Fruit fly (Drosophila melanogaster): ENCODE results near the gene CG11756.

CG11756 gene

dm6 chrX:11390625-11391363 is 42.9 kb downstream of the CG11756 start:
- TF ChIP-seq ato (GFP tag; IDR thresholded peaks at IDR 0.05; ENCODE audit: partially characterized antibody): no peak
- TF ChIP-seq Oli (tag; optimal IDR thresholded peaks at IDR 0.05): peak; percentile 81
- TF ChIP-seq CG7556 (GFP tag; optimal IDR thresholded peaks at IDR 0.05): peak; percentile 74
- peak; percentile 51 for TF ChIP-seq CG17385 (GFP tag; optimal IDR thresholded peaks at IDR 0.05)
- TF ChIP-seq ssp (GFP tag; IDR thresholded peaks at IDR 0.05): peak; percentile 70
- no peak for TF ChIP-seq pros (GFP tag; optimal IDR thresholded peaks at IDR 0.05)
- TF ChIP-seq CG14965 (GFP tag; optimal IDR thresholded peaks at IDR 0.05; ENCODE audit: borderline replicate concordance): peak; percentile 2
- TF ChIP-seq ind (GFP tag; optimal IDR thresholded peaks at IDR 0.05): peak; percentile 87
- TF ChIP-seq CG12155 (GFP tag; optimal IDR thresholded peaks at IDR 0.05): peak; percentile 74
- TF ChIP-seq stc (GFP tag; IDR thresholded peaks at IDR 0.05): peak; percentile 82
- no peak for TF ChIP-seq br (optimal IDR thresholded peaks at IDR 0.05)
- TF ChIP-seq CG12299 (tag; optimal IDR thresholded peaks at IDR 0.05): no peak
- peak; percentile 42 for TF ChIP-seq disco-r (GFP tag; optimal IDR thresholded peaks at IDR 0.05)
- TF ChIP-seq CG8765 (GFP tag; IDR thresholded peaks at IDR 0.05): peak; percentile 67
- TF ChIP-seq CG2678 (tag; optimal IDR thresholded peaks at IDR 0.05): peak; percentile 87
- peak; percentile 63 for TF ChIP-seq Oaz (GFP tag; IDR thresholded peaks at IDR 0.05)
- peak; percentile 55 for TF ChIP-seq dmrt11E (tag; optimal IDR thresholded peaks at IDR 0.05)
- no peak for TF ChIP-seq Dfd (GFP tag; optimal IDR thresholded peaks at IDR 0.05)
- peak; percentile 58 for TF ChIP-seq CG8089 (GFP tag; optimal IDR thresholded peaks at IDR 0.05)
- TF ChIP-seq mirr (GFP tag; optimal IDR thresholded peaks at IDR 0.05): peak; percentile 18
- no peak for TF ChIP-seq Neu2 (GFP tag; optimal IDR thresholded peaks at IDR 0.05; ENCODE audit: borderline replicate concordance)
- TF ChIP-seq Poxn (GFP tag; IDR thresholded peaks at IDR 0.05): peak; percentile 46; the same call in 1 of the 2 replicates
- no peak for TF ChIP-seq tna (GFP tag; IDR thresholded peaks at IDR 0.05; ENCODE audit: partially characterized antibody)
- peak; percentile 50 for TF ChIP-seq GATAe (GFP tag; conservative IDR thresholded peaks at IDR 0.05)
- TF ChIP-seq lilli (GFP tag; optimal IDR thresholded peaks at IDR 0.05): peak; percentile 86
- TF ChIP-seq CoRest (tag; optimal IDR thresholded peaks at IDR 0.05): peak; percentile 82
- peak; percentile 59; the same call in 2 of the 3 replicates for TF ChIP-seq otp (GFP tag; IDR thresholded peaks at IDR 0.05)
- peak; percentile 75 for TF ChIP-seq CG13296 (GFP tag; optimal IDR thresholded peaks at IDR 0.05)
- TF ChIP-seq luna (GFP tag; optimal IDR thresholded peaks at IDR 0.05): no peak
- peak; percentile 65 for TF ChIP-seq D19A (tag; optimal IDR thresholded peaks at IDR 0.05)
- TF ChIP-seq CG1792 (GFP tag; optimal IDR thresholded peaks at IDR 0.05): peak; percentile 70
- peak; percentile 65; the same call in 2 of the 3 replicates for TF ChIP-seq gce (GFP tag; IDR thresholded peaks at IDR 0.05)
- peak; percentile 84 for TF ChIP-seq jumu (GFP tag; optimal IDR thresholded peaks at IDR 0.05)
- TF ChIP-seq gfzf (GFP tag; optimal IDR thresholded peaks at IDR 0.05): no peak
- TF ChIP-seq fd64A (GFP tag; optimal IDR thresholded peaks at IDR 0.05): peak; percentile 6
- TF ChIP-seq eyg (GFP tag; optimal IDR thresholded peaks at IDR 0.05): peak; percentile 61
- peak; percentile 58 for TF ChIP-seq vfl (GFP tag; optimal IDR thresholded peaks at IDR 0.05)
- peak; percentile 67 for TF ChIP-seq chn (GFP tag; optimal IDR thresholded peaks at IDR 0.05)
- peak; percentile 38 for TF ChIP-seq p53 (GFP tag; optimal IDR thresholded peaks at IDR 0.05)
- TF ChIP-seq CG12659 (GFP tag; optimal IDR thresholded peaks at IDR 0.05): peak; percentile 81
- TF ChIP-seq CG2875 (GFP tag; optimal IDR thresholded peaks at IDR 0.05): peak; percentile 40
- peak; percentile 85 for TF ChIP-seq CG7839 (tag; optimal IDR thresholded peaks at IDR 0.05)
- peak; percentile 77 for TF ChIP-seq gcm2 (GFP tag; optimal IDR thresholded peaks at IDR 0.05)
- TF ChIP-seq CG13775 (GFP tag; optimal IDR thresholded peaks at IDR 0.05): peak; percentile 69
- TF ChIP-seq wor (GFP tag; IDR thresholded peaks at IDR 0.05): no peak
- TF ChIP-seq fd96Cb (tag; optimal IDR thresholded peaks at IDR 0.05): peak; percentile 68
- TF ChIP-seq CG12236 (GFP tag; optimal IDR thresholded peaks at IDR 0.05): peak; percentile 35
- peak; percentile 90 for TF ChIP-seq row (GFP tag; IDR thresholded peaks at IDR 0.05)
- TF ChIP-seq oc (tag; optimal IDR thresholded peaks at IDR 0.05): peak; percentile 61
- peak; percentile 80 for TF ChIP-seq dmrt99B (tag; optimal IDR thresholded peaks at IDR 0.05)
